Worm (Caenorhabditis elegans): ENCODE measurements around the gene vem-1.

vem-1 gene

ce11 chrX:8059999-8060398 is 28.4 kb downstream of the vem-1 start:
- no peak for TF ChIP-seq hlh-13 (GFP tag; optimal IDR thresholded peaks at IDR 0.05)
- no peak for TF ChIP-seq K02D7.2 (tag; optimal IDR thresholded peaks at IDR 0.05)
- no peak for TF ChIP-seq hlh-30 (tag; optimal IDR thresholded peaks at IDR 0.05; ENCODE audit: insufficient read depth)
- TF ChIP-seq ceh-31 (tag; optimal IDR thresholded peaks at IDR 0.05), result no peak
- TF ChIP-seq zip-5 (tag; optimal IDR thresholded peaks at IDR 0.05), result no peak
- TF ChIP-seq K09A11.1 (tag; optimal IDR thresholded peaks at IDR 0.05; ENCODE audit: insufficient read depth), result no peak
- TF ChIP-seq nhr-232 (tag; optimal IDR thresholded peaks at IDR 0.05), result no peak
- no peak for TF ChIP-seq pros-1 (tag; optimal IDR thresholded peaks at IDR 0.05)
- TF ChIP-seq eyg-1 (tag; optimal IDR thresholded peaks at IDR 0.05), result no peak
- TF ChIP-seq madf-2 (tag; optimal IDR thresholded peaks at IDR 0.05), result no peak
- TF ChIP-seq T23F11.4 (GFP tag; optimal IDR thresholded peaks at IDR 0.05), result no peak
- TF ChIP-seq fax-1 (tag; optimal IDR thresholded peaks at IDR 0.05), result no peak
- TF ChIP-seq pha-2 (tag; optimal IDR thresholded peaks at IDR 0.05), result no peak
- TF ChIP-seq ceh-6 (GFP tag; optimal IDR thresholded peaks at IDR 0.05), result no peak
- TF ChIP-seq ceh-14 (tag; optimal IDR thresholded peaks at IDR 0.05), result no peak
- no peak for TF ChIP-seq hlh-15 (tag; optimal IDR thresholded peaks at IDR 0.05)

ce11 chrX:8057791-8058270 is 30.5 kb downstream of the vem-1 start, which contains the start of gene dim-1:
TSS of gene dim-1 (minus strand) at chrX:8058220.
- TF ChIP-seq sox-2 (GFP tag; IDR thresholded peaks at IDR 0.05) (no peak), ceh-22 (tag; optimal IDR thresholded peaks at IDR 0.05) (no peak), odd-2 (tag; optimal IDR thresholded peaks at IDR 0.05) (no peak), elt-4 (tag; optimal IDR thresholded peaks at IDR 0.05) (no peak), sdc-2 (tag; optimal IDR thresholded peaks at IDR 0.05) (no peak), ahr-1 (tag; optimal IDR thresholded peaks at IDR 0.05) (no peak), ceh-2 (tag; optimal IDR thresholded peaks at IDR 0.05) (no peak), unc-42 (tag; optimal IDR thresholded peaks at IDR 0.05) (no peak), lin-11 (tag; optimal IDR thresholded peaks at IDR 0.05) (no peak), ref-2 (tag; optimal IDR thresholded peaks at IDR 0.05) (no peak), ceh-6 (GFP tag; optimal IDR thresholded peaks at IDR 0.05) (no peak), ceh-34 (tag; optimal IDR thresholded peaks at IDR 0.05) (no peak), unc-3 (GFP tag; conservative IDR thresholded peaks at IDR 0.05) (no peak), unc-3 (tag; optimal IDR thresholded peaks at IDR 0.05) (no peak), pha-4 (tag; optimal IDR thresholded peaks at IDR 0.05) (no peak), tbx-7 (tag; optimal IDR thresholded peaks at IDR 0.05) (no peak), hlh-6 (tag; optimal IDR thresholded peaks at IDR 0.05) (no peak), ceh-48 (tag; optimal IDR thresholded peaks at IDR 0.05) (no peak), C38D4.7 (GFP tag; optimal IDR thresholded peaks at IDR 0.05) (no peak), sox-4 (tag; optimal IDR thresholded peaks at IDR 0.05) (no peak), ceh-14 (tag; optimal IDR thresholded peaks at IDR 0.05) (no peak)

- TF ChIP-seq ceh-30 (tag; optimal IDR thresholded peaks at IDR 0.05), result no peak
- TF ChIP-seq zip-5 (tag; optimal IDR thresholded peaks at IDR 0.05), result no peak
- TF ChIP-seq ref-2 (tag; optimal IDR thresholded peaks at IDR 0.05), result no peak
- no peak for TF ChIP-seq dmd-4 (tag; optimal IDR thresholded peaks at IDR 0.05; ENCODE audit: borderline replicate concordance)
- peak; percentile 3 for TF ChIP-seq ceh-18 (tag; optimal IDR thresholded peaks at IDR 0.05)
- TF ChIP-seq ceh-48 (tag; optimal IDR thresholded peaks at IDR 0.05), result no peak
- no peak for TF ChIP-seq madf-2 (tag; optimal IDR thresholded peaks at IDR 0.05)
- no peak for TF ChIP-seq hlh-8 (tag; optimal IDR thresholded peaks at IDR 0.05)
- no peak for TF ChIP-seq dve-1 (tag; optimal IDR thresholded peaks at IDR 0.05)
- no peak for TF ChIP-seq pag-3 (tag; optimal IDR thresholded peaks at IDR 0.05; ENCODE audit: borderline replicate concordance)
- no peak for TF ChIP-seq gmeb-2 (tag; optimal IDR thresholded peaks at IDR 0.05)
- peak; percentile 42 for TF ChIP-seq ceh-34 (tag; optimal IDR thresholded peaks at IDR 0.05)
- no peak for TF ChIP-seq sox-4 (tag; optimal IDR thresholded peaks at IDR 0.05)
- TF ChIP-seq unc-55 (GFP tag; optimal IDR thresholded peaks at IDR 0.05), result peak; percentile 26
- no peak for TF ChIP-seq hlh-15 (tag; optimal IDR thresholded peaks at IDR 0.05)
- no peak for TF ChIP-seq pqm-1 (tag; optimal IDR thresholded peaks at IDR 0.05)
- TF ChIP-seq ceh-2 (tag; optimal IDR thresholded peaks at IDR 0.05), result no peak
- TF ChIP-seq syd-9 (tag; optimal IDR thresholded peaks at IDR 0.05), result no peak
- no peak for TF ChIP-seq lim-6 (tag; optimal IDR thresholded peaks at IDR 0.05)
- peak; percentile 78 for TF ChIP-seq rnt-1 (tag; optimal IDR thresholded peaks at IDR 0.05)
- no peak for TF ChIP-seq elt-4 (tag; optimal IDR thresholded peaks at IDR 0.05)
- TF ChIP-seq odd-2 (tag; optimal IDR thresholded peaks at IDR 0.05), result no peak
- TF ChIP-seq K02D7.2 (tag; optimal IDR thresholded peaks at IDR 0.05), result no peak
- TF ChIP-seq ceh-31 (tag; optimal IDR thresholded peaks at IDR 0.05), result no peak
- no peak for TF ChIP-seq nhr-232 (tag; optimal IDR thresholded peaks at IDR 0.05)
These were observed 33.9 kb downstream of the vem-1 start for ce11 chrX:8054478-8054877.
